Worm (Caenorhabditis elegans) whole organism, late embryonic: ENCODE data around the gene F21C10.4.
A peak's percentile ranks its signal among the peaks of the same experiment; 100 is the strongest.

Source experiments
- C08G9.2 ChIP-seq: sonication (generic microtip); optimal IDR thresholded peaks from 2 replicates; lab custom pipeline; 2016; ENCODE audit warnings: mild to moderate bottlenecking, missing genetic modification characterization, moderate library complexity, missing compliant biosample characterization
- C38D4.7 ChIP-seq: fragments of 200-800 bp; sonication (Bioruptor generic); optimal IDR thresholded peaks from 2 replicates; lab custom pipeline; 2018; ENCODE audit warnings: mild to moderate bottlenecking, missing genetic modification characterization, moderate library complexity, missing compliant biosample characterization
- F13H6.1 ChIP-seq: sonication (generic microtip); optimal IDR thresholded peaks from 2 replicates; lab custom pipeline; 2016; ENCODE audit warnings: missing genetic modification characterization, missing compliant biosample characterization
- Y22D7AL.16 ChIP-seq: sonication (generic microtip); optimal IDR thresholded peaks from 2 replicates; lab custom pipeline; 2016; ENCODE audit warnings: missing genetic modification characterization, missing compliant biosample characterization
- ceh-14 ChIP-seq: sonication (generic microtip); optimal IDR thresholded peaks from 2 replicates; lab custom pipeline; 2016; ENCODE audit warnings: missing genotype, missing genetic modification characterization, missing compliant biosample characterization
- ceh-18 ChIP-seq: sonication (generic microtip); optimal IDR thresholded peaks from 2 replicates; lab custom pipeline; 2016; ENCODE audit warnings: missing genetic modification characterization, missing compliant biosample characterization
- ceh-24 ChIP-seq: sonication (generic microtip); optimal IDR thresholded peaks from 2 replicates; lab custom pipeline; 2016; ENCODE audit warnings: mild to moderate bottlenecking, missing genetic modification characterization, missing compliant biosample characterization
- ceh-31 ChIP-seq: sonication (generic microtip); optimal IDR thresholded peaks from 2 replicates; lab custom pipeline; 2016; ENCODE audit warnings: missing genetic modification characterization, missing compliant biosample characterization
- ceh-34 ChIP-seq: sonication (generic microtip); optimal IDR thresholded peaks from 2 replicates; lab custom pipeline; 2016; ENCODE audit warnings: mild to moderate bottlenecking, missing genetic modification characterization, missing compliant biosample characterization
- ceh-48 ChIP-seq: sonication (generic microtip); optimal IDR thresholded peaks from 2 replicates; lab custom pipeline; 2016; ENCODE audit warnings: missing genetic modification characterization, inconsistent platforms, missing compliant biosample characterization
- che-1 ChIP-seq: sonication (generic microtip); optimal IDR thresholded peaks from 2 replicates; lab custom pipeline; 2016; ENCODE audit warnings: mild to moderate bottlenecking, missing genetic modification characterization, missing compliant biosample characterization
- dmd-4 ChIP-seq: sonication (generic microtip); optimal IDR thresholded peaks from 2 replicates; lab custom pipeline; 2016; ENCODE audit warnings: borderline replicate concordance, missing genetic modification characterization, missing compliant biosample characterization
- dve-1 ChIP-seq: sonication (generic microtip); optimal IDR thresholded peaks from 2 replicates; lab custom pipeline; 2017; ENCODE audit warnings: antibody characterized with exemption, mild to moderate bottlenecking, missing genetic modification characterization, missing compliant biosample characterization
- elt-2 ChIP-seq: sonication (generic microtip); optimal IDR thresholded peaks from 2 replicates; lab custom pipeline; 2016; ENCODE audit warnings: missing genetic modification reagents, missing genetic modification characterization, missing compliant biosample characterization
- elt-4 ChIP-seq: sonication (generic microtip); optimal IDR thresholded peaks from 2 replicates; lab custom pipeline; 2016; ENCODE audit warnings: missing genetic modification characterization, missing compliant biosample characterization
- ets-4 ChIP-seq: sonication (generic microtip); optimal IDR thresholded peaks from 2 replicates; lab custom pipeline; 2016; ENCODE audit warnings: missing genetic modification characterization, missing compliant biosample characterization
- fax-1 ChIP-seq: sonication (generic microtip); optimal IDR thresholded peaks from 2 replicates; lab custom pipeline; 2016; ENCODE audit warnings: missing genotype, missing genetic modification characterization, missing compliant biosample characterization
- fkh-6 ChIP-seq: sonication (generic microtip); optimal IDR thresholded peaks from 2 replicates; lab custom pipeline; 2016; ENCODE audit warnings: missing genetic modification characterization, missing compliant biosample characterization
- hlh-13 ChIP-seq: fragments of 200-800 bp; sonication (Bioruptor generic); optimal IDR thresholded peaks from 2 replicates; lab custom pipeline; 2018; ENCODE audit warnings: mild to moderate bottlenecking, missing genetic modification characterization, missing compliant biosample characterization
- hlh-15 ChIP-seq: sonication (generic microtip); optimal IDR thresholded peaks from 2 replicates; lab custom pipeline; 2016; ENCODE audit warnings: missing genetic modification characterization, missing compliant biosample characterization
- hlh-30 ChIP-seq: sonication (generic microtip); optimal IDR thresholded peaks from 2 replicates; lab custom pipeline; 2017; ENCODE audit warnings: antibody characterized with exemption, missing genetic modification characterization, missing compliant biosample characterization; ENCODE audit not compliant: insufficient read depth
- hlh-8 ChIP-seq: sonication (generic microtip); optimal IDR thresholded peaks from 2 replicates; lab custom pipeline; 2016; ENCODE audit warnings: missing genotype, missing genetic modification characterization, missing compliant biosample characterization
- lin-11 ChIP-seq: fragments of 200-800 bp; sonication (Bioruptor generic); optimal IDR thresholded peaks from 2 replicates; lab custom pipeline; 2018; ENCODE audit warnings: mild to moderate bottlenecking, missing genetic modification characterization, missing compliant biosample characterization
- nfya-1 ChIP-seq: sonication (generic microtip); optimal IDR thresholded peaks from 2 replicates; lab custom pipeline; 2017; ENCODE audit warnings: missing genetic modification characterization, mild to moderate bottlenecking, missing compliant biosample characterization, antibody characterized with exemption, moderate library complexity
- nhr-232 ChIP-seq: sonication (generic microtip); optimal IDR thresholded peaks from 2 replicates; lab custom pipeline; 2016; ENCODE audit warnings: missing genetic modification characterization, missing compliant biosample characterization
- npax-4 ChIP-seq: sonication (generic microtip); optimal IDR thresholded peaks from 2 replicates; lab custom pipeline; 2016; ENCODE audit warnings: missing genetic modification characterization, missing compliant biosample characterization
- pat-9 ChIP-seq: fragments of 200-800 bp; sonication (Bioruptor generic); optimal IDR thresholded peaks from 2 replicates; lab custom pipeline; 2018; ENCODE audit warnings: mild to moderate bottlenecking, missing genetic modification characterization, moderate library complexity, missing compliant biosample characterization
- pax-1 ChIP-seq: fragments of 150-350 bp; optimal IDR thresholded peaks from 2 replicates; lab custom pipeline; 2014; ENCODE audit warnings: missing biosample characterization, missing genetic modification characterization
- pha-2 ChIP-seq: sonication (generic microtip); optimal IDR thresholded peaks from 2 replicates; lab custom pipeline; 2017; ENCODE audit warnings: mild to moderate bottlenecking, missing genetic modification characterization, missing compliant biosample characterization
- pha-4 ChIP-seq: fragments of 150-350 bp; optimal IDR thresholded peaks from 2 replicates; lab custom pipeline; 2018; ENCODE audit warnings: missing biosample characterization, missing genetic modification reagents, missing genetic modification characterization
- pros-1 ChIP-seq: fragments of 150-350 bp; optimal IDR thresholded peaks from 2 replicates; lab custom pipeline; 2014; ENCODE audit warnings: missing biosample characterization, missing genetic modification reagents, missing genetic modification characterization
- ref-2 ChIP-seq: sonication (generic microtip); optimal IDR thresholded peaks from 2 replicates; lab custom pipeline; 2016; ENCODE audit warnings: missing genetic modification characterization, missing compliant biosample characterization
- rnt-1 ChIP-seq: sonication (generic microtip); optimal IDR thresholded peaks from 2 replicates; lab custom pipeline; 2016; ENCODE audit warnings: missing genetic modification characterization, missing compliant biosample characterization
- sdc-2 ChIP-seq: sonication (generic microtip); optimal IDR thresholded peaks from 2 replicates; lab custom pipeline; 2016; ENCODE audit warnings: missing genotype, missing genetic modification characterization, missing compliant biosample characterization
- sox-2 ChIP-seq: fragments of 200-800 bp; sonication (Bioruptor generic); IDR thresholded peaks from 2 replicates; pipeline ENCODE4 v1.3.6; 2022; ENCODE audit warnings: missing genetic modification reagents, missing genetic modification characterization, missing compliant biosample characterization
- syd-9 ChIP-seq: sonication (generic microtip); optimal IDR thresholded peaks from 2 replicates; lab custom pipeline; 2016; ENCODE audit warnings: mild to moderate bottlenecking, missing genetic modification characterization, moderate library complexity, missing compliant biosample characterization
- tbx-2 ChIP-seq: sonication (generic microtip); optimal IDR thresholded peaks from 2 replicates; lab custom pipeline; 2016; ENCODE audit warnings: missing genetic modification characterization, missing compliant biosample characterization
- unc-42 ChIP-seq: sonication (generic microtip); optimal IDR thresholded peaks from 2 replicates; lab custom pipeline; 2016; ENCODE audit warnings: missing genotype, missing genetic modification characterization, missing compliant biosample characterization
- unc-55 ChIP-seq: sonication (generic microtip); optimal IDR thresholded peaks from 2 replicates; lab custom pipeline; 2017; ENCODE audit warnings: missing biosample characterization, missing genetic modification reagents, missing genetic modification characterization

F21C10.4 gene

ce11 chrV:9094976-9095375, 31.4 kb upstream of the F21C10.4 start:
- TF ChIP-seq C08G9.2 = no peak
- TF ChIP-seq elt-4 (tag; lab: Kevin White, UChicago) = no peak
- TF ChIP-seq ceh-48 = no peak
- TF ChIP-seq hlh-13 = no peak
- no peak for TF ChIP-seq ets-4
- TF ChIP-seq pros-1 (tag; lab: Kevin White, UChicago) = no peak
- no peak for TF ChIP-seq pha-2 (tag; lab: Kevin White, UChicago)
- no peak for TF ChIP-seq unc-55
- TF ChIP-seq pha-4 (tag; lab: Kevin White, UChicago) = no peak
- no peak for TF ChIP-seq dmd-4 (tag; lab: Kevin White, UChicago)
- no peak for TF ChIP-seq pat-9 (tag; lab: Kevin White, UChicago)
- TF ChIP-seq hlh-30 (tag; lab: Kevin White, UChicago) = no peak
- TF ChIP-seq pax-1 (tag; lab: Kevin White, UChicago) = no peak
- TF ChIP-seq ceh-24 = no peak
- TF ChIP-seq nfya-1 (tag; lab: Kevin White, UChicago) = no peak

- TF ChIP-seq rnt-1 (peak; percentile 66), npax-4 (no peak), syd-9 (tag; lab: Kevin White, UChicago) (peak; percentile 15), nfya-1 (tag; lab: Kevin White, UChicago) (peak; percentile 76), ceh-31 (tag; lab: Kevin White, UChicago) (peak; percentile 41), ceh-34 (tag; lab: Kevin White, UChicago) (peak; percentile 34), tbx-2 (tag; lab: Kevin White, UChicago) (peak; percentile 85), hlh-8 (tag; lab: Kevin White, UChicago) (peak; percentile 46), Y22D7AL.16 (tag; lab: Kevin White, UChicago) (no peak), dve-1 (tag; lab: Kevin White, UChicago) (peak; percentile 37), ets-4 (no peak), che-1 (no peak), elt-2 (tag; lab: Kevin White, UChicago) (peak; percentile 78), sox-2 (GFP tag; lab: Robert Waterston, UW) (peak; percentile 40; the same call in 1 of the 2 replicates), ceh-18 (tag; lab: Kevin White, UChicago) (peak; percentile 73), unc-42 (peak; percentile 67), unc-55 (peak; percentile 84), ref-2 (tag; lab: Kevin White, UChicago) (peak; percentile 74), hlh-30 (tag; lab: Kevin White, UChicago) (peak; percentile 93)
- TF ChIP-seq, all 69 proteins: peak for 15
Measured at ce11 chrV:9095613-9096317, 30.7 kb upstream of the F21C10.4 start, which contains the start of gene F21C10.10. Gene F21C10.10, plus strand, starts transcription at chrV:9096267.

- TF ChIP-seq elt-2 (tag; lab: Kevin White, UChicago) (no peak), hlh-15 (tag; lab: Kevin White, UChicago) (no peak), lin-11 (tag; lab: Kevin White, UChicago) (no peak), hlh-13 (no peak), F13H6.1 (no peak), fkh-6 (tag; lab: Kevin White, UChicago) (no peak), nhr-232 (tag; lab: Kevin White, UChicago) (no peak), pha-2 (tag; lab: Kevin White, UChicago) (no peak), ceh-14 (no peak), C38D4.7 (GFP tag; lab: Kevin White, UChicago) (no peak), unc-55 (no peak), fax-1 (tag; lab: Kevin White, UChicago) (no peak), sox-2 (GFP tag; lab: Robert Waterston, UW) (no peak), ceh-34 (tag; lab: Kevin White, UChicago) (no peak), che-1 (no peak), elt-4 (tag; lab: Kevin White, UChicago) (no peak), sdc-2 (no peak)
Measured at ce11 chrV:9096674-9097073, 29.7 kb upstream of the F21C10.4 start.
